Worm (Caenorhabditis elegans) whole organism, L4 larva: ENCODE data around the gene mans-4.

Source experiments
- ceh-62 ChIP-seq: sonication (generic microtip); optimal IDR thresholded peaks from 2 replicates; lab custom pipeline; 2017; ENCODE audit warnings: missing biosample characterization, missing genetic modification characterization
- lin-13 ChIP-seq: fragments of 150-350 bp; optimal IDR thresholded peaks from 2 replicates; lab custom pipeline; 2014; ENCODE audit warnings: missing biosample characterization, missing genetic modification reagents, missing genetic modification characterization
- nhr-11 ChIP-seq: fragments of 150-350 bp; optimal IDR thresholded peaks from 2 replicates; lab custom pipeline; 2014; ENCODE audit warnings: missing biosample characterization, missing genetic modification characterization
- skn-1 ChIP-seq: fragments of 150-350 bp; optimal IDR thresholded peaks from 2 replicates; lab custom pipeline; 2014; ENCODE audit warnings: missing biosample characterization, missing genetic modification characterization

- no peak for TF ChIP-seq lin-13 (GFP tag; lab: Kevin White, UChicago)
- TF ChIP-seq skn-1 (tag; lab: Kevin White, UChicago), result no peak
- no peak for TF ChIP-seq nhr-11
- TF ChIP-seq ceh-62 (tag; lab: Kevin White, UChicago), result no peak
Observed at ce11 chrIV:9098942-9099341, 20.6 kb upstream of the mans-4 start, which contains the start of gene gldi-10.
